Worm (Caenorhabditis elegans): Measurements from ENCODE around the gene ZK899.5.

Gene ZK899.5

DNA sequence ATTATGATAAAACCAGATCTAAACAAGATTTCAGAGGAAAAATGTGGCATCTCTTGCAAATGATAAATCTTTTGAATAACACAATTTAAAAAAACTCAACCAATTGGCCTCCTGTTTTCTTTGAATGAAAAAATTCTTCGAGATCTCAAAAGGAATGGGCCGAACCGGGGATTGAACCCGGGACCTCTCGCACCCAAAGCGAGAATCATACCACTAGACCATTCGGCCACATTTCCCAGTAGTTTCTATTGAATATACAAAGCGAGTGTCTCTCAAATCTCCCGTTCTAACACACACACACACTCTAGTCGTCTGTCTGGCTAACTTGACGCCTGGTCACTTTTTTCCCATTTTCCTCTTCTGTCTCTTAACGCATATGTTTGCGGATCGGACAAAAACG is 6.8 kb upstream of the ZK899.5 start (continued):
- peak; percentile 78 for TF ChIP-seq fax-1 (tag; optimal IDR thresholded peaks at IDR 0.05)
- peak; percentile 83 for TF ChIP-seq ceh-6 (GFP tag; optimal IDR thresholded peaks at IDR 0.05)
- TF ChIP-seq ceh-34 (tag; optimal IDR thresholded peaks at IDR 0.05), result peak; percentile 89
- peak; percentile 82 for TF ChIP-seq hlh-15 (tag; optimal IDR thresholded peaks at IDR 0.05)
- peak; percentile 87 for TF ChIP-seq che-1 (tag; optimal IDR thresholded peaks at IDR 0.05)
- peak; percentile 61 for TF ChIP-seq npax-4 (tag; optimal IDR thresholded peaks at IDR 0.05)
- no peak for TF ChIP-seq ceh-22 (tag; optimal IDR thresholded peaks at IDR 0.05)
- TF ChIP-seq unc-42 (tag; optimal IDR thresholded peaks at IDR 0.05), result peak; percentile 45
- peak; percentile 96 for TF ChIP-seq sdc-2 (tag; optimal IDR thresholded peaks at IDR 0.05)
- TF ChIP-seq pha-4 (tag; optimal IDR thresholded peaks at IDR 0.05), result no peak
- peak; percentile 71 for TF ChIP-seq odd-2 (tag; optimal IDR thresholded peaks at IDR 0.05)
- TF ChIP-seq F13H6.1 (tag; optimal IDR thresholded peaks at IDR 0.05), result peak; percentile 83
- TF ChIP-seq ttx-3 (tag; optimal IDR thresholded peaks at IDR 0.05), result peak; percentile 89
- TF ChIP-seq mec-3 (tag; optimal IDR thresholded peaks at IDR 0.05; ENCODE audit: borderline replicate concordance), result no peak
- peak; percentile 74 for TF ChIP-seq C38D4.7 (GFP tag; optimal IDR thresholded peaks at IDR 0.05)
- TF ChIP-seq C08G9.2 (tag; optimal IDR thresholded peaks at IDR 0.05), result peak; percentile 61
- no peak for TF ChIP-seq nhr-11 (tag; optimal IDR thresholded peaks at IDR 0.05)
- peak; percentile 89 for TF ChIP-seq sox-2 (GFP tag; IDR thresholded peaks at IDR 0.05)
- peak; percentile 88 for TF ChIP-seq ceh-19 (GFP tag; optimal IDR thresholded peaks at IDR 0.05)
- peak; percentile 11 for TF ChIP-seq pqm-1 (tag; optimal IDR thresholded peaks at IDR 0.05)
- peak; percentile 79 for TF ChIP-seq hlh-13 (GFP tag; optimal IDR thresholded peaks at IDR 0.05)
- TF ChIP-seq ceh-48 (tag; optimal IDR thresholded peaks at IDR 0.05), result peak; percentile 70
- peak; percentile 51 for TF ChIP-seq ceh-30 (tag; optimal IDR thresholded peaks at IDR 0.05)
- TF ChIP-seq pros-1 (tag; optimal IDR thresholded peaks at IDR 0.05), result peak; percentile 80
- TF ChIP-seq gmeb-2 (tag; optimal IDR thresholded peaks at IDR 0.05), result peak; percentile 87
- peak; percentile 78 for TF ChIP-seq tbx-2 (tag; optimal IDR thresholded peaks at IDR 0.05)
- no peak for TF ChIP-seq fkh-10 (GFP tag; optimal IDR thresholded peaks at IDR 0.05)

DNA sequence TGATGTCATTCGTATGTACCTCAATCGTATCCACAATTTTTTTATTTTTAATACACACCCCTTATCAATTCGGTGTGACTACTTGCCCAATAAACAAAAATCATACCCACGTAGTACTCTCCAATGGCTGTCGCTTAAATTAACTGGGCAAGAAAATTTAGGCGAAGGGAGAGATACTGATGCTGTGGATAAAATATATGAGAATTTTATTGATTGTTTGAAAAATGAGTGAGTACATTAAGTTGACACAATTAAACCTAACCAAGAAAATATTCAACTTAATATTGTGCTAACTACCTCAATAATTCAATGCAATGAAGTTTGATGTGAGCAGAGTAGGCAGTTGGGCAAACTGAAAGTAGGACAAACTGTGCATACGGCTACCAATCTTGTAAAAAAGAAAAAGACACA is 5.0 kb upstream of the ZK899.5 start:
- TF ChIP-seq pha-4 (tag; optimal IDR thresholded peaks at IDR 0.05) (no peak), unc-55 (GFP tag; optimal IDR thresholded peaks at IDR 0.05) (peak; percentile 80), nfya-1 (tag; optimal IDR thresholded peaks at IDR 0.05) (peak; percentile 96), ceh-31 (tag; optimal IDR thresholded peaks at IDR 0.05) (peak; percentile 94), K09A11.1 (tag; optimal IDR thresholded peaks at IDR 0.05; ENCODE audit: insufficient read depth) (peak; percentile 80), T23F11.4 (GFP tag; optimal IDR thresholded peaks at IDR 0.05) (no peak), pax-1 (tag; optimal IDR thresholded peaks at IDR 0.05) (peak; percentile 92), ztf-16 (tag; optimal IDR thresholded peaks at IDR 0.05) (peak; percentile 67), ceh-45 (GFP tag; IDR thresholded peaks at IDR 0.05) (no peak), ceh-18 (tag; optimal IDR thresholded peaks at IDR 0.05) (peak; percentile 98), hlh-15 (tag; optimal IDR thresholded peaks at IDR 0.05) (no peak), lim-6 (tag; optimal IDR thresholded peaks at IDR 0.05) (no peak), pha-2 (tag; optimal IDR thresholded peaks at IDR 0.05) (no peak), unc-3 (GFP tag; conservative IDR thresholded peaks at IDR 0.05) (no peak), unc-3 (tag; optimal IDR thresholded peaks at IDR 0.05) (no peak), che-1 (tag; optimal IDR thresholded peaks at IDR 0.05) (no peak), unc-42 (tag; optimal IDR thresholded peaks at IDR 0.05) (peak; percentile 96), sox-4 (tag; optimal IDR thresholded peaks at IDR 0.05) (no peak), F13H6.1 (tag; optimal IDR thresholded peaks at IDR 0.05) (peak; percentile 59), hlh-13 (GFP tag; optimal IDR thresholded peaks at IDR 0.05) (no peak), pat-9 (tag; optimal IDR thresholded peaks at IDR 0.05) (peak; percentile 21), hlh-8 (tag; optimal IDR thresholded peaks at IDR 0.05) (no peak), mec-3 (tag; optimal IDR thresholded peaks at IDR 0.05; ENCODE audit: borderline replicate concordance) (no peak), K02D7.2 (tag; optimal IDR thresholded peaks at IDR 0.05) (no peak), ceh-48 (tag; optimal IDR thresholded peaks at IDR 0.05) (peak; percentile 86), madf-2 (tag; optimal IDR thresholded peaks at IDR 0.05) (peak; percentile 58), nhr-232 (tag; optimal IDR thresholded peaks at IDR 0.05) (no peak), hlh-6 (tag; optimal IDR thresholded peaks at IDR 0.05) (no peak), ceh-30 (tag; optimal IDR thresholded peaks at IDR 0.05) (peak; percentile 13), eyg-1 (tag; optimal IDR thresholded peaks at IDR 0.05) (no peak), gmeb-2 (tag; optimal IDR thresholded peaks at IDR 0.05) (peak; percentile 1), dve-1 (tag; optimal IDR thresholded peaks at IDR 0.05) (peak; percentile 96), tbx-7 (tag; optimal IDR thresholded peaks at IDR 0.05) (peak; percentile 47), ceh-19 (GFP tag; optimal IDR thresholded peaks at IDR 0.05) (no peak), ref-2 (tag; optimal IDR thresholded peaks at IDR 0.05) (peak; percentile 77), sdc-2 (tag; optimal IDR thresholded peaks at IDR 0.05) (peak; percentile 99)
